Fruit fly (Drosophila melanogaster): Measurements from ENCODE around the gene Cad96Cb.

DNA sequence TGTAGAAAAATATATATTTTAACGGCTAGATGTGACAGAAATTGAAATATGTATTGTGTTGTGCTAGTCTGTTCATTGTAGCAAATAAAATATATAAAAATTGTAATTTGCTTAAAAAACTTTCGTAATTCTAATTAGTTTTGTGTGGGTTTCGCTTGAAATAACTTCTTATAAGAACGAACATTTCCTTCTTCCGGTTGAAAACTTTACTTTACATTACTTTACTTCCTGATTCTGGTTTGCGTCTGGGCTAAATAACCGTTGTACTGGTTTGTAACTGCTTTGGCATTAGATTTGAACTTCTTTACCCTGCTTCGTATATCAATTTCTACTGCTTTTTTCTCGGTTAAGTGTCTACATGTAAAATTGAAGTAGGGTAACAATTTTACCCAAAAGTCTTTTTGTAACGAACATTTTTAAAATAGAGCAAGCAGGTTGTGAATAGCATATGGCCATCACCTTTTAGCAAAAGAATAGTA is 38.4 kb downstream of the Cad96Cb start, which contains the start of gene lobo:
- TF ChIP-seq Sp1 (GFP tag; optimal IDR thresholded peaks at IDR 0.05) (peak; percentile 46), brk (GFP tag; optimal IDR thresholded peaks at IDR 0.05) (peak; percentile 3), jim (GFP tag; optimal IDR thresholded peaks at IDR 0.05) (no peak), Vsx2 (GFP tag; optimal IDR thresholded peaks at IDR 0.05; ENCODE audit: partially characterized antibody) (no peak)

Measured in whole organism, wandering third instar larva.